Worm (Caenorhabditis elegans) whole organism, mixed stage, embryonic: ENCODE measurements around the gene eri-1.

ENCODE experiments used
- M03D4.4 ChIP-seq: sonication (generic microtip); optimal IDR thresholded peaks from 2 replicates; lab custom pipeline; 2017; ENCODE audit warnings: mild to moderate bottlenecking, missing genetic modification characterization, missing compliant biosample characterization
- ceh-39 ChIP-seq: fragments of 150-350 bp; optimal IDR thresholded peaks from 2 replicates; lab custom pipeline; 2014; ENCODE audit warnings: missing biosample characterization, missing genetic modification characterization
- ceh-83 ChIP-seq: fragments of 200-800 bp; sonication (Bioruptor generic); optimal IDR thresholded peaks from 2 replicates; lab custom pipeline; 2018; ENCODE audit warnings: mild to moderate bottlenecking, missing genetic modification characterization, missing compliant biosample characterization
- ces-1 ChIP-seq: fragments of 150-350 bp; optimal IDR thresholded peaks from 2 replicates; lab custom pipeline; 2014; ENCODE audit warnings: missing biosample characterization, missing genetic modification reagents, missing genetic modification characterization
- cnd-1 ChIP-seq: fragments of 200-800 bp; sonication (Bioruptor generic); optimal IDR thresholded peaks from 2 replicates; lab custom pipeline; 2018; ENCODE audit warnings: mild to moderate bottlenecking, missing genetic modification characterization, missing compliant biosample characterization
- drap-1 ChIP-seq: fragments of 200-800 bp; sonication (Bioruptor generic); optimal IDR thresholded peaks from 3 replicates; lab custom pipeline; 2018; ENCODE audit warnings: mild to moderate bottlenecking, missing genetic modification characterization, missing compliant biosample characterization
- elt-1 ChIP-seq: sonication (generic microtip); optimal IDR thresholded peaks from 2 replicates; lab custom pipeline; 2017; ENCODE audit warnings: missing genetic modification characterization, mild to moderate bottlenecking, missing compliant biosample characterization, antibody characterized with exemption, moderate library complexity, borderline replicate concordance; ENCODE audit not compliant: insufficient read depth
- elt-3 ChIP-seq: fragments of 150-350 bp; optimal IDR thresholded peaks from 2 replicates; lab custom pipeline; 2014; ENCODE audit warnings: missing biosample characterization, missing genetic modification characterization
- flh-1 ChIP-seq: fragments of 200-800 bp; sonication (Bioruptor generic); optimal IDR thresholded peaks from 2 replicates; lab custom pipeline; 2018; ENCODE audit warnings: mild to moderate bottlenecking, missing genetic modification characterization, moderate library complexity, missing compliant biosample characterization
- ham-2 ChIP-seq: fragments of 200-800 bp; sonication (Bioruptor generic); optimal IDR thresholded peaks from 2 replicates; lab custom pipeline; 2018; ENCODE audit warnings: mild to moderate bottlenecking, missing genetic modification characterization, missing compliant biosample characterization
- lin-13 ChIP-seq: fragments of 150-350 bp; optimal IDR thresholded peaks from 2 replicates; lab custom pipeline; 2014; ENCODE audit warnings: missing biosample characterization, missing genetic modification characterization
- lin-32 ChIP-seq: fragments of 200-800 bp; sonication (Bioruptor generic); optimal IDR thresholded peaks from 2 replicates; lab custom pipeline; 2018; ENCODE audit warnings: mild to moderate bottlenecking, missing genetic modification characterization, missing compliant biosample characterization
- lsy-2 ChIP-seq: fragments of 150-350 bp; optimal IDR thresholded peaks from 2 replicates; lab custom pipeline; 2014; ENCODE audit warnings: missing biosample characterization, missing genetic modification characterization
- mls-2 ChIP-seq: sonication (generic microtip); optimal IDR thresholded peaks from 2 replicates; lab custom pipeline; 2016; ENCODE audit warnings: mild to moderate bottlenecking, missing genetic modification characterization, moderate library complexity, missing compliant biosample characterization
- nhr-12 ChIP-seq: fragments of 150-350 bp; optimal IDR thresholded peaks from 2 replicates; lab custom pipeline; 2014; ENCODE audit warnings: missing biosample characterization, missing genetic modification characterization
- nhr-2 ChIP-seq: fragments of 150-350 bp; optimal IDR thresholded peaks from 2 replicates; lab custom pipeline; 2014; ENCODE audit warnings: missing biosample characterization, missing genetic modification characterization
- nhr-237 ChIP-seq: fragments of 150-350 bp; optimal IDR thresholded peaks from 2 replicates; lab custom pipeline; 2014; ENCODE audit warnings: missing biosample characterization, missing genetic modification characterization
- nhr-28 ChIP-seq: fragments of 150-350 bp; optimal IDR thresholded peaks from 2 replicates; lab custom pipeline; 2014; ENCODE audit warnings: missing biosample characterization, missing genetic modification characterization
- nhr-76 ChIP-seq: sonication (generic microtip); optimal IDR thresholded peaks from 2 replicates; lab custom pipeline; 2017; ENCODE audit warnings: missing biosample characterization, missing genetic modification characterization
- pha-4 ChIP-seq: fragments of 150-350 bp; optimal IDR thresholded peaks from 2 replicates; lab custom pipeline; 2018; ENCODE audit warnings: missing biosample characterization, missing genetic modification reagents, missing genetic modification characterization
- sem-2 ChIP-seq: fragments of 200-800 bp; sonication (Bioruptor generic); optimal IDR thresholded peaks from 2 replicates; lab custom pipeline; 2018; ENCODE audit warnings: mild to moderate bottlenecking, missing genetic modification characterization, missing compliant biosample characterization
- snpc-4 ChIP-seq: fragments of 150-350 bp; optimal IDR thresholded peaks from 2 replicates; lab custom pipeline; 2014; ENCODE audit warnings: missing biosample characterization, missing genetic modification characterization
- sptf-1 ChIP-seq: sonication (generic microtip); optimal IDR thresholded peaks from 2 replicates; lab custom pipeline; 2017; ENCODE audit warnings: mild to moderate bottlenecking, missing genetic modification characterization, moderate library complexity, missing compliant biosample characterization
- tbx-8 ChIP-seq: fragments of 200-800 bp; sonication (Bioruptor generic); optimal IDR thresholded peaks from 2 replicates; lab custom pipeline; 2018; ENCODE audit warnings: mild to moderate bottlenecking, missing genetic modification characterization, moderate library complexity, missing compliant biosample characterization
- unc-120 ChIP-seq: sonication (generic microtip); optimal IDR thresholded peaks from 2 replicates; lab custom pipeline; 2017; ENCODE audit warnings: missing genetic modification characterization, missing compliant biosample characterization; ENCODE audit not compliant: poor library complexity, severe bottlenecking
- unc-62 ChIP-seq: fragments of 150-350 bp; optimal IDR thresholded peaks from 2 replicates; lab custom pipeline; 2014; ENCODE audit warnings: missing biosample characterization, missing genetic modification reagents, missing genetic modification characterization
- zip-8 ChIP-seq: fragments of 150-350 bp; optimal IDR thresholded peaks from 2 replicates; lab custom pipeline; 2014; ENCODE audit warnings: missing biosample characterization, missing genetic modification characterization
- ztf-11 ChIP-seq: fragments of 150-350 bp; optimal IDR thresholded peaks from 2 replicates; lab custom pipeline; 2014; ENCODE audit warnings: missing biosample characterization, missing genetic modification characterization

eri-1 gene

ce11 chrIV:440509-440908 lies 20.8 kb upstream of the eri-1 start, which contains the start of gene hum-8:
TSS of gene hum-8 (minus strand) at chrIV:440554.
- no peak for TF ChIP-seq flh-1 (GFP tag; lab: Kevin White, UChicago)

- TF ChIP-seq cnd-1 (tag; lab: Kevin White, UChicago) = no peak
- no peak for TF ChIP-seq nhr-237 (tag; lab: Kevin White, UChicago)
- no peak for TF ChIP-seq drap-1
- no peak for TF ChIP-seq ceh-39 (tag; lab: Kevin White, UChicago)
- no peak for TF ChIP-seq tbx-8 (GFP tag; lab: Kevin White, UChicago)
- no peak for TF ChIP-seq nhr-28 (tag; lab: Kevin White, UChicago)
- no peak for TF ChIP-seq ces-1 (GFP tag; lab: Kevin White, UChicago)
- no peak for TF ChIP-seq zip-8 (tag; lab: Kevin White, UChicago)
These were observed 18.6 kb upstream of the eri-1 start for ce11 chrIV:438384-438783.

ce11 chrIV:428869-429268 lies 9.1 kb upstream of the eri-1 start, which contains the start of gene Y66H1A.5:
TSS of gene Y66H1A.5 (minus strand) at chrIV:429133.
- TF ChIP-seq ceh-39 (tag; lab: Kevin White, UChicago) (no peak), cnd-1 (tag; lab: Kevin White, UChicago) (no peak), elt-1 (no peak), nhr-2 (tag; lab: Kevin White, UChicago) (no peak), lin-32 (GFP tag; lab: Kevin White, UChicago) (no peak), ceh-83 (GFP tag; lab: Kevin White, UChicago) (no peak), tbx-8 (GFP tag; lab: Kevin White, UChicago) (no peak)

ce11 chrIV:427100-427908 lies 7.5 kb upstream of the eri-1 start:
- TF ChIP-seq zip-8 (tag; lab: Kevin White, UChicago) (peak; percentile 34), unc-62 (no peak), nhr-12 (no peak), unc-120 (tag; lab: Kevin White, UChicago) (no peak)

- TF ChIP-seq cnd-1 (tag; lab: Kevin White, UChicago) = no peak
- TF ChIP-seq flh-1 (GFP tag; lab: Kevin White, UChicago) = no peak
- no peak for TF ChIP-seq elt-3 (tag; lab: Kevin White, UChicago)
- no peak for TF ChIP-seq drap-1
- no peak for TF ChIP-seq pha-4 (tag; lab: Kevin White, UChicago)
- no peak for TF ChIP-seq M03D4.4 (tag; lab: Kevin White, UChicago)
- TF ChIP-seq ztf-11 (tag; lab: Kevin White, UChicago) = no peak
- no peak for TF ChIP-seq elt-1
- no peak for TF ChIP-seq snpc-4 (tag; lab: Kevin White, UChicago)
- no peak for TF ChIP-seq sem-2 (GFP tag; lab: Kevin White, UChicago)
- no peak for TF ChIP-seq nhr-76 (tag; lab: Kevin White, UChicago)
- no peak for TF ChIP-seq lin-13
- TF ChIP-seq nhr-237 (tag; lab: Kevin White, UChicago) = no peak
- no peak for TF ChIP-seq lsy-2 (tag; lab: Kevin White, UChicago)
- TF ChIP-seq ces-1 (GFP tag; lab: Kevin White, UChicago) = no peak
- TF ChIP-seq sptf-1 (tag; lab: Kevin White, UChicago) = no peak
- TF ChIP-seq unc-120 (tag; lab: Kevin White, UChicago) = no peak
- TF ChIP-seq nhr-28 (tag; lab: Kevin White, UChicago) = no peak
- TF ChIP-seq zip-8 (tag; lab: Kevin White, UChicago) = no peak
- TF ChIP-seq, all 35 proteins: peak for 0
These were observed 6.8 kb upstream of the eri-1 start for ce11 chrIV:426597-426996.

- TF ChIP-seq nhr-76 (tag; lab: Kevin White, UChicago) (no peak), tbx-8 (GFP tag; lab: Kevin White, UChicago) (no peak), zip-8 (tag; lab: Kevin White, UChicago) (no peak), ztf-11 (tag; lab: Kevin White, UChicago) (no peak), drap-1 (no peak), ces-1 (GFP tag; lab: Kevin White, UChicago) (no peak), lin-32 (GFP tag; lab: Kevin White, UChicago) (no peak), sptf-1 (tag; lab: Kevin White, UChicago) (no peak), ham-2 (GFP tag; lab: Kevin White, UChicago) (no peak), pha-4 (tag; lab: Kevin White, UChicago) (no peak), flh-1 (GFP tag; lab: Kevin White, UChicago) (no peak), ceh-39 (tag; lab: Kevin White, UChicago) (no peak), lin-13 (no peak), mls-2 (tag; lab: Kevin White, UChicago) (no peak), snpc-4 (tag; lab: Kevin White, UChicago) (no peak)
These were observed 6.2 kb upstream of the eri-1 start, which contains the start of gene garr-1 for ce11 chrIV:425995-426394. TSS of gene garr-1 (plus strand) at chrIV:426168.
